Fruit fly (Drosophila melanogaster) whole organism, pupa: ENCODE measurements around the gene pyx.

Experiments
- CG10348 ChIP-seq: fragments of 200-800 bp; sonication (Bioruptor generic); IDR thresholded peaks from 2 replicates; pipeline ENCODE4 v1.3.6; 2022; ENCODE audit warnings: missing biosample characterization, missing genetic modification characterization
- CG12605 ChIP-seq: fragments of 200-800 bp; sonication (Bioruptor generic); IDR thresholded peaks from 2 replicates; pipeline ENCODE4 v1.3.6; 2022; ENCODE audit warnings: missing biosample characterization, missing genetic modification characterization
- CG13204 ChIP-seq: fragments of 200-800 bp; sonication (Bioruptor generic); optimal IDR thresholded peaks from 2 replicates; lab custom pipeline; 2018; ENCODE audit warnings: missing biosample characterization, mild to moderate bottlenecking, missing genetic modification characterization, moderate library complexity
- CG14655 ChIP-seq: fragments of 200-800 bp; sonication (Bioruptor generic); optimal IDR thresholded peaks from 3 replicates; lab custom pipeline; 2017; ENCODE audit warnings: mild to moderate bottlenecking, missing biosample characterization, missing genetic modification reagents, missing genetic modification characterization
- CG15710 ChIP-seq: fragments of 200-800 bp; sonication (Bioruptor generic); optimal IDR thresholded peaks from 2 replicates; lab custom pipeline; 2018; ENCODE audit warnings: missing biosample characterization, mild to moderate bottlenecking, missing genetic modification characterization, moderate library complexity
- CG17806 ChIP-seq: fragments of 200-800 bp; sonication (Bioruptor generic); optimal IDR thresholded peaks from 2 replicates; lab custom pipeline; 2018; ENCODE audit warnings: missing biosample characterization, mild to moderate bottlenecking, missing genetic modification characterization, moderate library complexity
- CG32121 ChIP-seq: fragments of 200-800 bp; sonication (Bioruptor generic); IDR thresholded peaks from 2 replicates; pipeline ENCODE4 v1.3.6; 2022; ENCODE audit warnings: missing biosample characterization, missing genetic modification characterization
- CG34367 ChIP-seq: fragments of 200-800 bp; sonication (Bioruptor generic); optimal IDR thresholded peaks from 2 replicates; lab custom pipeline; 2018; ENCODE audit warnings: missing biosample characterization, mild to moderate bottlenecking, missing genetic modification characterization
- CG4496 ChIP-seq: fragments of 200-800 bp; sonication (Bioruptor generic); IDR thresholded peaks from 3 replicates; pipeline ENCODE4 v1.3.6; 2022; ENCODE audit warnings: missing biosample characterization, missing genetic modification characterization
- CG8159 ChIP-seq: fragments of 200-800 bp; sonication (Bioruptor generic); optimal IDR thresholded peaks from 3 replicates; lab custom pipeline; 2018; ENCODE audit warnings: missing biosample characterization, mild to moderate bottlenecking, missing genetic modification characterization, moderate library complexity
- CG8301 ChIP-seq: fragments of 200-800 bp; sonication (Bioruptor generic); optimal IDR thresholded peaks from 2 replicates; lab custom pipeline; 2018; ENCODE audit warnings: missing biosample characterization, mild to moderate bottlenecking, missing genetic modification characterization
- CG9948 ChIP-seq: fragments of 200-800 bp; sonication (Bioruptor generic); optimal IDR thresholded peaks from 2 replicates; lab custom pipeline; 2018; ENCODE audit warnings: missing biosample characterization, mild to moderate bottlenecking, missing genetic modification characterization, moderate library complexity
- D1 ChIP-seq: fragments of 200-800 bp; sonication (Bioruptor generic); optimal IDR thresholded peaks from 2 replicates; lab custom pipeline; 2018; ENCODE audit warnings: missing biosample characterization, mild to moderate bottlenecking, missing genetic modification characterization, moderate library complexity
- EcR ChIP-seq: fragments of 200-800 bp; sonication (Bioruptor generic); optimal IDR thresholded peaks from 3 replicates; lab custom pipeline; 2019; ENCODE audit warnings: missing biosample characterization, missing genetic modification characterization, mild to moderate bottlenecking, moderate library complexity, missing genetic modification reagents
- Ets98B ChIP-seq: fragments of 200-800 bp; sonication (Bioruptor generic); IDR thresholded peaks from 2 replicates; pipeline ENCODE4 v1.3.6; 2022; ENCODE audit warnings: missing biosample characterization, missing genetic modification characterization
- Pif1A ChIP-seq: fragments of 200-800 bp; sonication (Bioruptor generic); optimal IDR thresholded peaks from 3 replicates; lab custom pipeline; 2016; ENCODE audit warnings: missing biosample characterization, missing genetic modification characterization
- Pif1B ChIP-seq: fragments of 200-800 bp; sonication (Bioruptor generic); optimal IDR thresholded peaks from 3 replicates; lab custom pipeline; 2016; ENCODE audit warnings: missing biosample characterization, missing genetic modification characterization
- Snoo ChIP-seq: fragments of 200-800 bp; sonication (Bioruptor generic); optimal IDR thresholded peaks from 3 replicates; lab custom pipeline; 2017; ENCODE audit warnings: missing biosample characterization, mild to moderate bottlenecking, missing genetic modification characterization, inconsistent platforms
- fd96Ca ChIP-seq: fragments of 200-800 bp; sonication (Bioruptor generic); IDR thresholded peaks from 3 replicates; pipeline ENCODE4 v1.3.6; 2022; ENCODE audit warnings: missing biosample characterization, missing genetic modification characterization
- gl ChIP-seq: fragments of 200-800 bp; sonication (Bioruptor generic); optimal IDR thresholded peaks from 2 replicates; lab custom pipeline; 2018; ENCODE audit warnings: missing biosample characterization, mild to moderate bottlenecking, missing genetic modification characterization
- rn ChIP-seq: fragments of 200-800 bp; sonication (Bioruptor generic); IDR thresholded peaks from 2 replicates; pipeline ENCODE4 v1.3.6; 2022; ENCODE audit warnings: missing biosample characterization, missing genetic modification characterization

The pyx gene

DNA sequence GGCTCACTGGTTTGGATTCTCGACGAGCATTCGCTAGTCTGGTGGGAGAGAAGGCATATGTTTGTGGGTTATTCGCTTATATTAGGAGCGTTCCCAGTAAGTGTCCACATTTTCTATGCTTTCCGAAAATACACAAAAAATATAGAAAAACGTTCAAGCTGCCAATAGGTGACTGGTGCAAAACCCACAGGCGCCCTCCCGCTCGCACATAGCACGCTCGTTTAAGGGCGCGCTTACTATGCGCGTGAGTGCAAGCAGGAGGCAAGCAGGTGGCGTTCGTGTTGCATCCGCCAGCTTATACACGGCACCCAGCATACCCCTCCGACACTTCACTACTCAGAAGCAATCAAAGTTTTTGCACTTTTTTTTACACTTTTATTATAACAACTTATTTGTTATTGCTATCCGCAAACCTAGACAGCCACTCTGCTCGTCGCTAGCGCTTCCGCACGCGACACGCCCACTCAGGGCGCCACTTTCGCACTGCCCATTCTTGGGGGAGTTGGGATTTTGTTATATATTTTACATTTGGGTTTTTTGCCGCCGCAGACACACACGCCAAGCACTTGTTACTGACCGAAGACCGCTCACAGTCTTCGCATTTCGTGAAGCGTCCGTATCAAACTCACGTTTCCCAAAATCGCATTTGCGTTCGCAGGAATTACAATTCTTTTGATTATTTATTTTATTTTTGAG is 23.7 kb downstream of the pyx start:
- no peak for TF ChIP-seq CG8301 (tag; lab: Kevin White, UChicago)
- no peak for TF ChIP-seq CG9948 (tag; lab: Kevin White, UChicago)
- no peak for TF ChIP-seq Snoo
- TF ChIP-seq Pif1A (GFP tag; lab: Kevin White, UChicago), result no peak
- peak; percentile 43 for TF ChIP-seq CG15710 (tag; lab: Kevin White, UChicago)
- no peak for TF ChIP-seq CG10348 (GFP tag; lab: Robert Waterston, UW)
- TF ChIP-seq CG4496 (GFP tag; lab: Robert Waterston, UW), result peak; percentile 61
- TF ChIP-seq D1, result no peak
- no peak for TF ChIP-seq CG34367
- no peak for TF ChIP-seq gl (tag; lab: Kevin White, UChicago)
- peak; percentile 69 for TF ChIP-seq rn (GFP tag; lab: Robert Waterston, UW)
- peak; percentile 52 for TF ChIP-seq Ets98B (GFP tag; lab: Robert Waterston, UW)
- peak; percentile 34; the same call in 1 of the 2 replicates for TF ChIP-seq CG32121 (GFP tag; lab: Robert Waterston, UW)
- no peak for TF ChIP-seq CG8159 (tag; lab: Kevin White, UChicago)
- TF ChIP-seq CG17806 (tag; lab: Kevin White, UChicago), result no peak
- no peak for TF ChIP-seq CG12605 (GFP tag; lab: Robert Waterston, UW)
- TF ChIP-seq Pif1B, result no peak
- no peak for TF ChIP-seq EcR (GFP tag; lab: Kevin White, UChicago)
- TF ChIP-seq fd96Ca (GFP tag; lab: Robert Waterston, UW), result peak; percentile 55; the same call in 2 of the 3 replicates
- no peak for TF ChIP-seq CG14655
- no peak for TF ChIP-seq CG13204 (GFP tag; lab: Kevin White, UChicago)

dm6 chr3L:184251-184650 is 38.6 kb downstream of the pyx start, which contains the start of the genes CG34140, Mkp and Mtch:
TSS of gene CG34140 (minus strand) at chr3L:184424.
TSS of gene Mkp (minus strand) at chr3L:184540.
TSS of gene Mtch (plus strand) at chr3L:184626.
- TF ChIP-seq CG15710 (tag; lab: Kevin White, UChicago) (peak; percentile 73), Pif1A (GFP tag; lab: Kevin White, UChicago) (no peak), CG34367 (peak; percentile 13), Ets98B (GFP tag; lab: Robert Waterston, UW) (peak; percentile 72), Snoo (no peak), CG4496 (GFP tag; lab: Robert Waterston, UW) (peak; percentile 79), EcR (GFP tag; lab: Kevin White, UChicago) (no peak), gl (tag; lab: Kevin White, UChicago) (peak; percentile 10), CG17806 (tag; lab: Kevin White, UChicago) (peak; percentile 66), Pif1B (no peak), rn (GFP tag; lab: Robert Waterston, UW) (no peak), CG10348 (GFP tag; lab: Robert Waterston, UW) (no peak), fd96Ca (GFP tag; lab: Robert Waterston, UW) (peak; percentile 81), D1 (no peak), CG14655 (no peak), CG12605 (GFP tag; lab: Robert Waterston, UW) (no peak), CG9948 (tag; lab: Kevin White, UChicago) (no peak), CG32121 (GFP tag; lab: Robert Waterston, UW) (peak; percentile 63), CG8159 (tag; lab: Kevin White, UChicago) (no peak), CG13204 (GFP tag; lab: Kevin White, UChicago) (no peak), CG8301 (tag; lab: Kevin White, UChicago) (no peak)

DNA sequence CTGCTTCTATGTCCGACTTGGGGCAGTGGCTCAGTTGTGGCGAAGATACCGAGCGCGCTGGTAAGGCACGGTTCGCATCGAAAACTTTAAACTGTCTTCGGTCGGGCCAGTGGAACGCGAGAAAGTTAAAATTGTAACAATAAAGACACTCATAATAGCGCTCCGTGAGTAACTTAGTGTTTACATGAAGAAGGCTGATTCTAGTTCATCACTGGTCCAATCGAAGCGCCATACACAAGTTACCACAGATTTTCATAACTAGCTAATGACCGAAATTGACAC is 42.7 kb downstream of the pyx start:
- TF ChIP-seq CG32121 (GFP tag; lab: Robert Waterston, UW) (no peak), CG13204 (GFP tag; lab: Kevin White, UChicago) (no peak), CG8159 (tag; lab: Kevin White, UChicago) (no peak), CG17806 (tag; lab: Kevin White, UChicago) (no peak), rn (GFP tag; lab: Robert Waterston, UW) (no peak), gl (tag; lab: Kevin White, UChicago) (no peak), D1 (no peak), Pif1B (no peak), Pif1A (GFP tag; lab: Kevin White, UChicago) (no peak), Ets98B (GFP tag; lab: Robert Waterston, UW) (no peak), EcR (GFP tag; lab: Kevin White, UChicago) (no peak), CG10348 (GFP tag; lab: Robert Waterston, UW) (no peak), CG12605 (GFP tag; lab: Robert Waterston, UW) (no peak), Snoo (no peak), CG34367 (no peak), CG8301 (tag; lab: Kevin White, UChicago) (no peak), CG9948 (tag; lab: Kevin White, UChicago) (no peak), CG4496 (GFP tag; lab: Robert Waterston, UW) (no peak)
- TF ChIP-seq, all 21 proteins: peak for 0

dm6 chr3L:179490-180261 is 43.2 kb downstream of the pyx start, which contains the start of gene CG13875:
TSS of gene CG13875 (plus strand) at chr3L:179923.
- TF ChIP-seq EcR (GFP tag; lab: Kevin White, UChicago), result peak; percentile 39
- peak; percentile 23 for TF ChIP-seq CG8159 (tag; lab: Kevin White, UChicago)
- no peak for TF ChIP-seq CG9948 (tag; lab: Kevin White, UChicago)

DNA sequence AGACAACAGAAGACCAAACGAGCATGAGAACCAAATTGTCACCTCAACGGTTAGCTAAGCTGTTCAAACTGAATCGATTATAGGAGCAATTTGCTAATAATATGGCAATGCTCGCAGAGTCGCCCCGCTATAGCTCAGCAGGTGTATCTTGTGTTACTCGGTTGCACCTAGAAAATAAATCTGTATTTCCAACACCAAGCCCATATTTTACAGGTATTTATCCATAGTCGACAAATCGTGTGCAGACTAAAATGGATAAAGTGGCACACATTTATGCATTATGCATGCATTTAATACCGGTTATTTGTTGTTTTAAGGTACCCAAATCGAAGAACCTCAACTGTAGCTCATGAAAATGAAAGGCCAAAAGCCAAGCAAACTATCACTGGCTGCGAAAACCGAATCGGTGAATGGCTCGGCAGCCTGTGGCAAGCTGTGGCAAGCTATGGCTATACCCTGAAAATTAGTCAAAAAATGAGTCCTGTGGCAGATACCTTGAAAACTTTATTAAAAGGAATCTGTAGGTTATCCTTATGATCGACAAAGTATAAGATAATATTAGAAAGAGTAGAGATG is 43.9 kb downstream of the pyx start, which contains the start of gene Vdup1:
TSS of gene Vdup1 (minus strand) at position 51 of the 576 bp plus-strand sequence.
- TF ChIP-seq rn (GFP tag; lab: Robert Waterston, UW), result no peak
- TF ChIP-seq fd96Ca (GFP tag; lab: Robert Waterston, UW), result no peak
- no peak for TF ChIP-seq CG12605 (GFP tag; lab: Robert Waterston, UW)
- TF ChIP-seq CG8159 (tag; lab: Kevin White, UChicago), result no peak
- no peak for TF ChIP-seq Pif1B
- TF ChIP-seq CG10348 (GFP tag; lab: Robert Waterston, UW), result no peak
- no peak for TF ChIP-seq CG34367
- no peak for TF ChIP-seq CG9948 (tag; lab: Kevin White, UChicago)
- no peak for TF ChIP-seq CG32121 (GFP tag; lab: Robert Waterston, UW)
